Fruit fly (Drosophila melanogaster): ENCODE measurements around the gene Arp1.

Gene Arp1

DNA sequence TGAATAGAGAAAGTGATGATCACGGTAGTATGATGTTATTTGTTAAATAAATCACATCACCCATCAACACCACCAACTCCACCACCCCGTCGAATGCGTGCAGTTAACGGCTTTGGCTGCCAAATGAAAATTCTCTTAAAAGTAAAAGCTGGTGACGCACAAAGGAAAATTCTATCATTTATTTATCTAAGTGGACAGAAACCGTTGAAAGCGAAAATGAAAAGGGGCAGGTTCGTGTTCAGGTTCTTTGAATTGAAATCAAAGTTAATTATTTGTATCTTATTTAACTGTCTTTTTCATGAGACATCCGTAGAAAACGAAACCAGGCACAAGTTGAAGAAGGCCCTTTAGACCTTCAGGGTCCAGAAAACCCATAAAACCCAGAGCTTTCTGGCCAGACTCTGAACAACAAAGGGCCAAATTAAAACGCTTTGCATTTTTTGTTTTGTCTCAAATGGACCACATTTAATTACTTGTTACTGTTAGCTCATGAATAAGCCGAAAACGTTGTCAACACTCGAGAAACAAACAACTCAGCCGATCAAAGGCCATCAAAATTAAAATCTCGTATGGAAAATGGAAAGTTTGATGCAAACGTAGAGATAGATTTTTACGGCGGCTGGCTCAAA lies 25.2 kb upstream of the Arp1 start:
- TF ChIP-seq CG17801 (GFP tag; optimal IDR thresholded peaks at IDR 0.05; ENCODE audit: partially characterized antibody) = no peak

- TF ChIP-seq CG17801 (GFP tag; optimal IDR thresholded peaks at IDR 0.05; ENCODE audit: partially characterized antibody) = no peak
Observed at dm6 chr3R:12674041-12674623, 17.4 kb upstream of the Arp1 start, which contains the start of gene Gnmt. Gnmt (plus strand) TSS chr3R:12674608.

DNA sequence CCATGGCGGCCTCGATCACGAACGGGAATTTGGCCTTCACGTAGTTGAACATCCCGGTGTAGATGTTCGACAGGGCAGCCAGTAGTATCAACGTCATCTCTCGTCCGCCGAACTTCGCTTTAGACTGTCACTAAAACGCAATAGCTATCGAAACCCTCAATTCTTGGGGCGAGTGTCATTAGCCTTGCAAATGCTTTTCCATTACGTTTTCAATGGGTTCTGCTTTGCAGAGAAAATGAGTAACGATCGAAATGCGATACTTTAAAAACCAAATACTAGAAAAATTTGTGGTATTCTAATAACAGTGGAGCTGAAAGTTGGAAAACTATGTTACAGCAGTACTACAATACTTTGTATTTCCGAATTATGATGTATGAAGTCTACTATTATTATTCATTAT lies 15.4 kb upstream of the Arp1 start, which contains the start of gene CG43630:
Gene CG43630, minus strand, starts transcription at position 101 of the 400 bp plus-strand sequence.
- no peak for TF ChIP-seq CG17801 (GFP tag; optimal IDR thresholded peaks at IDR 0.05; ENCODE audit: partially characterized antibody)

DNA sequence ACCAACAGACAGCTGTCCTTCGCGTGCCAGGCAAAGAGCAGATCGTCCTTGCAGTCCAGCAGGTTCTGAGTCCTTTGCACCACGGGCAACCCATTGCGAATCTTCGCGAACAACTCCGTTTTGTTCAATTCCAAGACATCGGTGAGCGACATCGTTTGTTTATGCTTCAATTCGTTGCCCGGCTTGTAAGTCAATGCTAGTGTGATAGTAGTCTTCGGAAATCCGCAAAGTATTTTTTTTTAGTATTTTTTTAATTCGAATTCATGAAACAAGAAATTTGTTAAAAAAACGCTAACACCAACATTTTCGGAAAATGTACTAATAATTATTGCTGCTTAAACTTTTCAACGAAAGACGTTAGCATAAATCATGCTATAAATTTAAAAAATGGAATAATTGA lies 12.7 kb upstream of the Arp1 start, which contains the start of gene mbo:
Gene mbo, minus strand, starts transcription at position 203 of the 400 bp plus-strand sequence.
- no peak for TF ChIP-seq CG17801 (GFP tag; optimal IDR thresholded peaks at IDR 0.05; ENCODE audit: partially characterized antibody)

dm6 chr3R:12681275-12681674 lies 10.3 kb upstream of the Arp1 start, which contains the start of gene Cyp313a4:
Cyp313a4 (minus strand) TSS chr3R:12681375.
- TF ChIP-seq CG17801 (GFP tag; optimal IDR thresholded peaks at IDR 0.05; ENCODE audit: partially characterized antibody) = no peak

dm6 chr3R:12685290-12685689 lies 6.3 kb upstream of the Arp1 start:
- no peak for TF ChIP-seq CG17801 (GFP tag; optimal IDR thresholded peaks at IDR 0.05; ENCODE audit: partially characterized antibody)

DNA sequence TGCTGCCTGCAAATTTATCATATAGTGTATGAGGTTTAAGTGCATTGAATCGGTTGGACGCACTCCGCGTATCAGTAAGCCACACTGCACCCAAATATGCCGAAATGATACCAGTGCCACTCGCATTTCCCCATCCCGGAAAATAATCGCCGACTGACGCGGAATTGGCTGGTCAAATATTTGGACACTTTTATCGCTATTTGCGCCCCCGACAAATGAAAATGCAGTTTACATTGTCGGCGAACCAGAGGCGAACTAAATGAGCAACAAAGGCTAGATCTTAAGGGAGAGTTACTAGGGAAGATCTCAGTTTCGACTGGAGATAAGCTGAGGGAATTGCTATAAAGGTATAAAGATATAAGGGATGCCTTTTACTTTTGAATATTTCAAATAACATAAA lies 3.4 kb upstream of the Arp1 start:
- TF ChIP-seq CG17801 (GFP tag; optimal IDR thresholded peaks at IDR 0.05; ENCODE audit: partially characterized antibody) = no peak

DNA sequence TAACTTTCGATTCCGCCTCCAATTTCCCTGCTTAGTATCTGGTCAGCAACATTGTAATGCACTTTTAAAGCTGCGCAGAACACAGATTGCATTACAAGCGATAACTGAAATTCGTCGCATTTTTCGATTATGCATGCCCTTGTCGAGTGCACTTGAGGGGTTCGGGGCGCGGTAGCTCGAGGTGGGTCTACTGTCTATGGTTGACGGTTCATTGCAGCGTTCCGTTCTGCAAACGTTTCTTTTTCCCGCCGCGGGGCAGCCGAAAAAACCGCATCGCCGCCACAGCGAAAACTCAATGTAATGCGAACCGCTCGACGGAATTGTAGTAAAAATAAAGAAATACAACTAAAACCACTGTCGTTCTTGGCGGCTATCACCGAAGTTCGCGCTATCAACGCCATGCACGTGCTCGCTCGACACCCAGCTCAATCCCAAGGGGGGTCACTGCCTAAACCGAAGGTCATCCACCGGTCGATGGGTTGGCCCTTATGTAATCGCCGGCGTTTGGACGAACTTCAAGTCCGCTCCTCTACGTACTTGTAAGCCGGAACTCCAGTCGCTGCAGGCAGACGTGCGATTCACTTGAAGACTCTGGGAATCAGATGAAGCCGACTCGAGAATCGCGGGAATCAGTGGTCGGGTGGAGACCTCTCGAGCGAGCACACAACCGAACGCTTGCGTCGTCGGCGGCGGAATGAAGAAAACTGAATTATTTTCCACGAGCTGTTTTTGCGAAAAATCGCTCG lies 2.7 kb upstream of the Arp1 start, which contains the start of gene kar:
Gene kar, minus strand, starts transcription at position 696 of the 746 bp plus-strand sequence.
- TF ChIP-seq CG17801 (GFP tag; optimal IDR thresholded peaks at IDR 0.05; ENCODE audit: partially characterized antibody) = no peak

- TF ChIP-seq CG17801 (GFP tag; optimal IDR thresholded peaks at IDR 0.05; ENCODE audit: partially characterized antibody) = no peak
Observed at dm6 chr3R:12692497-12692896, 954 bp downstream of the Arp1 start, which contains the start of gene CG31347. CG31347 (minus strand) TSS chr3R:12692597.

DNA sequence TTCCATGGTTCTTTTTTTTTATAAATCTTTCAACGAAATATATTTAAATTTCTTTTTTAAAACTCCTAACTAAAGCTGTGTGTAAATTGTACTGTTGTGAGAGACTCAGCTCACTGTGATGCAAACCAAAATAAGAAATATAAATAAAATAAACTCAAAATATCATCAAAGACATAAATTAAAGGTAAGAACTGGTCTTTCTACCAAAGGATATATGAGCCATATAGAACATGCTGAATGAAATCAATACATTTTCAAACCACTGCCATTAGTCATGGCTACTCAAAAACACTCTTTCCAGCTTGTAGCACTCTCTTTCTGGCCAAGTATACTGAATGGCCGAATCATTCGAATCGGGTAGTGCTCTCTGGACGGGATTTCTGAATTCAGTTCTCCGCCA lies 3.2 kb downstream of the Arp1 start, which contains the start of the genes CG14391 and NijC:
Gene CG14391, minus strand, starts transcription at position 101 of the 400 bp plus-strand sequence.
Gene NijC, plus strand, starts transcription at position 388 of the 400 bp plus-strand sequence.
- TF ChIP-seq CG17801 (GFP tag; optimal IDR thresholded peaks at IDR 0.05; ENCODE audit: partially characterized antibody) = no peak

- no peak for TF ChIP-seq CG17801 (GFP tag; optimal IDR thresholded peaks at IDR 0.05; ENCODE audit: partially characterized antibody)
Observed at dm6 chr3R:12697022-12697421, 5.5 kb downstream of the Arp1 start, which contains the start of gene Past1. Past1 (plus strand) TSS chr3R:12697322.

DNA sequence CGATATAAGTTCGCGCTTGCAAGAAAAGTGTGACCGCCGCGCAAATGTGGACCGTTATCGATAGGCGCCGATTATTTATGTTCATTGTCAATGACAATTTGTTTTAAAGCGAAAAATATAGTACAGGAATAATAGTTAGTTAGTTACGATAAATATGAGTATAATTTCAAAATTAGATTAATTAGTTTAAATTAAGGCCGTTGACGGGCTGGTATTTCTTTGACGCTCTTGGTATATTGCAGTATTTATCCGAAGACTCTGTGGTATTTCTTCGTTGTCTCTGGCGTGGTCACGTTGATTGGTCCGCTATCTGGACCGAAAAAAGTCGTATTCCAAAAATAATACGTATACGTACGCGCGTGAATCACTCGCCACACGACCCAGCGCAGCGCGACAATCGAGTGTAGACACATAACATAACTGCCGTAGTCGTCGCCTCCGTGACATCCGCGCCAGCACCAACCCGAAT lies 6.1 kb downstream of the Arp1 start:
- no peak for TF ChIP-seq CG17801 (GFP tag; optimal IDR thresholded peaks at IDR 0.05; ENCODE audit: partially characterized antibody)

DNA sequence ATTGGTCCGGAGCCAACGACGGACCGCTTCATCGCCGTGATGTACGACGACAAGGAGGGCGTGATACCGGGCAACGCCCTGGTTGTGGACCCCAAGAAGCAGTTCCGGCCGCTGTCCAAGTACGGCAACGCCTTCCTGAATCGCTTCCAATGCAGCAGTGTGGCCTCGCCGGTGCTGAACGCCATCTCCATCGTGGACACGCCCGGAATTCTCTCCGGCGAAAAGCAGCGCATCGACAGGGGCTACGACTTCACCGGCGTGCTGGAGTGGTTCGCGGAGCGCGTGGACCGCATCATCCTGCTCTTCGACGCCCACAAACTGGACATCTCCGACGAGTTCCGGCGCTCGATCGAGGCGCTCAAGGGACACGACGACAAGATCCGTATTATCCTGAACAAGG lies 6.8 kb downstream of the Arp1 start:
- TF ChIP-seq CG17801 (GFP tag; optimal IDR thresholded peaks at IDR 0.05; ENCODE audit: partially characterized antibody) = no peak

dm6 chr3R:12699620-12700378 lies 8.3 kb downstream of the Arp1 start:
- no peak for TF ChIP-seq CG17801 (GFP tag; optimal IDR thresholded peaks at IDR 0.05; ENCODE audit: partially characterized antibody)

DNA sequence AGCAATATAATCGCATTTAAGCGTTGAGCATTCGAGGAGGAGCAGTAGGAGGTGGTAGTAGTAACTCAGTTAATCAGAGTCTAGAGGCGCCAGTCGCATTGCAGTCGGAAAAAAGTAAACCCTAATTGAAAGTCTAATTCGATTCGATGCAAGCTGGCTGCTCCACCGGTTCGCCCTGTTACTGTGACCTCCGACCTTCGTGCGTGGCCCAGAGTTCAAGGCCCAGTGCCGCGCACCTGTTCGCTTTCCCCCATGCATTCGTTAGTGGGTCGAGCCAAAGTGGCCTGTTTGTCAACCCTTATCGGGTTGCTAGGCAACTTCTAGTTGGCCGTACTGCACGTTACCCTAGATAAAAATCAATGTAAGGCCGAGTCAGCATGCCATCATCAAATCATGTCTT lies 8.9 kb downstream of the Arp1 start:
- no peak for TF ChIP-seq CG17801 (GFP tag; optimal IDR thresholded peaks at IDR 0.05; ENCODE audit: partially characterized antibody)

All from ovary, adult (tissue).